Fruit fly (Drosophila melanogaster): ENCODE results near the gene CRAT.

Gene CRAT

dm6 chr3R:6368100-6368499, 7.7 kb downstream of the CRAT start, which contains the start of gene CG42724:
Gene CG42724, minus strand, starts transcription at chr3R:6368288.
- TF ChIP-seq kay (GFP tag; ENCODE audit: borderline replicate concordance) (no peak), CG12768 (GFP tag; optimal IDR thresholded peaks at IDR 0.05) (peak; percentile 16), Crg-1 (GFP tag; optimal IDR thresholded peaks at IDR 0.05) (no peak), cnc (optimal IDR thresholded peaks at IDR 0.05) (no peak), tj (GFP tag; optimal IDR thresholded peaks at IDR 0.05) (no peak), CG33017 (tag; optimal IDR thresholded peaks at IDR 0.05) (no peak), CG11617 (GFP tag; optimal IDR thresholded peaks at IDR 0.05) (peak; percentile 5), CG1620 (GFP tag; optimal IDR thresholded peaks at IDR 0.05) (no peak), CG7101 (tag; optimal IDR thresholded peaks at IDR 0.05) (no peak), toe (GFP tag; optimal IDR thresholded peaks at IDR 0.05) (peak; percentile 67), bab1 (GFP tag; optimal IDR thresholded peaks at IDR 0.05) (no peak), Clk (GFP tag; optimal IDR thresholded peaks at IDR 0.05) (no peak), CG5204 (GFP tag; optimal IDR thresholded peaks at IDR 0.05) (no peak), cic (GFP tag; optimal IDR thresholded peaks at IDR 0.05) (no peak), ovo (GFP tag; optimal IDR thresholded peaks at IDR 0.05) (no peak), pad (GFP tag; optimal IDR thresholded peaks at IDR 0.05) (no peak), CG7045 (GFP tag; optimal IDR thresholded peaks at IDR 0.05) (no peak), CG14711 (tag; optimal IDR thresholded peaks at IDR 0.05) (no peak), Mnt (GFP tag; optimal IDR thresholded peaks at IDR 0.05) (peak; percentile 10)

dm6 chr3R:6354408-6354807, 21.4 kb downstream of the CRAT start:
- no peak for TF ChIP-seq cic (GFP tag; optimal IDR thresholded peaks at IDR 0.05)
- peak; percentile 45 for TF ChIP-seq kay (GFP tag; ENCODE audit: borderline replicate concordance)

- peak; percentile 60 for TF ChIP-seq pad (GFP tag; optimal IDR thresholded peaks at IDR 0.05)
- peak; percentile 53 for TF ChIP-seq CG14711 (tag; optimal IDR thresholded peaks at IDR 0.05)
- peak; percentile 57 for TF ChIP-seq CG33017 (tag; optimal IDR thresholded peaks at IDR 0.05)
- TF ChIP-seq CG12768 (GFP tag; optimal IDR thresholded peaks at IDR 0.05) = peak; percentile 67
- peak; percentile 22 for TF ChIP-seq Crg-1 (GFP tag; optimal IDR thresholded peaks at IDR 0.05)
- peak; percentile 61 for TF ChIP-seq kay (GFP tag; ENCODE audit: borderline replicate concordance)
- peak; percentile 72 for TF ChIP-seq CG11617 (GFP tag; optimal IDR thresholded peaks at IDR 0.05)
- peak; percentile 30 for TF ChIP-seq Mnt (GFP tag; optimal IDR thresholded peaks at IDR 0.05)
- TF ChIP-seq CG1620 (GFP tag; optimal IDR thresholded peaks at IDR 0.05) = peak; percentile 26
- TF ChIP-seq bab1 (GFP tag; optimal IDR thresholded peaks at IDR 0.05) = no peak
- TF ChIP-seq toe (GFP tag; optimal IDR thresholded peaks at IDR 0.05) = peak; percentile 31
- TF ChIP-seq CG7101 (tag; optimal IDR thresholded peaks at IDR 0.05) = peak; percentile 69
- peak; percentile 16 for TF ChIP-seq Clk (GFP tag; optimal IDR thresholded peaks at IDR 0.05)
- TF ChIP-seq CG5204 (GFP tag; optimal IDR thresholded peaks at IDR 0.05) = peak; percentile 78
- TF ChIP-seq cnc (optimal IDR thresholded peaks at IDR 0.05) = no peak
- TF ChIP-seq cic (GFP tag; optimal IDR thresholded peaks at IDR 0.05) = peak; percentile 19
- peak; percentile 6 for TF ChIP-seq ovo (GFP tag; optimal IDR thresholded peaks at IDR 0.05)
- peak; percentile 55 for TF ChIP-seq tj (GFP tag; optimal IDR thresholded peaks at IDR 0.05)
- peak; percentile 61 for TF ChIP-seq Hr96 (GFP tag; optimal IDR thresholded peaks at IDR 0.05)
- peak; percentile 70 for TF ChIP-seq CG7045 (GFP tag; optimal IDR thresholded peaks at IDR 0.05)
Observed at dm6 chr3R:6353624-6354352, 22.1 kb downstream of the CRAT start.

dm6 chr3R:6352893-6353623, 22.8 kb downstream of the CRAT start:
- TF ChIP-seq ovo (GFP tag; optimal IDR thresholded peaks at IDR 0.05) = peak; percentile 26
- TF ChIP-seq CG11617 (GFP tag; optimal IDR thresholded peaks at IDR 0.05) = no peak
- TF ChIP-seq toe (GFP tag; optimal IDR thresholded peaks at IDR 0.05) = no peak
- TF ChIP-seq CG12768 (GFP tag; optimal IDR thresholded peaks at IDR 0.05) = no peak
- no peak for TF ChIP-seq Clk (GFP tag; optimal IDR thresholded peaks at IDR 0.05)
- peak; percentile 84 for TF ChIP-seq kay (GFP tag; ENCODE audit: borderline replicate concordance)
- no peak for TF ChIP-seq cnc (optimal IDR thresholded peaks at IDR 0.05)
- no peak for TF ChIP-seq tj (GFP tag; optimal IDR thresholded peaks at IDR 0.05)
- no peak for TF ChIP-seq Crg-1 (GFP tag; optimal IDR thresholded peaks at IDR 0.05)
- peak; percentile 11 for TF ChIP-seq pad (GFP tag; optimal IDR thresholded peaks at IDR 0.05)
- TF ChIP-seq CG5204 (GFP tag; optimal IDR thresholded peaks at IDR 0.05) = peak; percentile 35

- TF ChIP-seq CG7045 (GFP tag; optimal IDR thresholded peaks at IDR 0.05) (no peak), CG5204 (GFP tag; optimal IDR thresholded peaks at IDR 0.05) (no peak), cic (GFP tag; optimal IDR thresholded peaks at IDR 0.05) (no peak), Mnt (GFP tag; optimal IDR thresholded peaks at IDR 0.05) (no peak), Hr96 (GFP tag; optimal IDR thresholded peaks at IDR 0.05) (no peak), cnc (optimal IDR thresholded peaks at IDR 0.05) (no peak), ovo (GFP tag; optimal IDR thresholded peaks at IDR 0.05) (no peak), bab1 (GFP tag; optimal IDR thresholded peaks at IDR 0.05) (no peak), CG7101 (tag; optimal IDR thresholded peaks at IDR 0.05) (no peak), CG11617 (GFP tag; optimal IDR thresholded peaks at IDR 0.05) (no peak), toe (GFP tag; optimal IDR thresholded peaks at IDR 0.05) (no peak), Clk (GFP tag; optimal IDR thresholded peaks at IDR 0.05) (no peak), CG33017 (tag; optimal IDR thresholded peaks at IDR 0.05) (no peak), CG14711 (tag; optimal IDR thresholded peaks at IDR 0.05) (no peak), kay (GFP tag; ENCODE audit: borderline replicate concordance) (no peak)
Observed at dm6 chr3R:6352436-6352835, 23.4 kb downstream of the CRAT start.
